Fruit fly (Drosophila melanogaster): Measurements from ENCODE around the gene CG14137.

Gene CG14137

dm6 chr3L:11557209-11557608 is 42.7 kb downstream of the CG14137 start (continued):
- TF ChIP-seq da (GFP tag; optimal IDR thresholded peaks at IDR 0.05) (no peak), Dll (GFP tag; IDR thresholded peaks at IDR 0.05; ENCODE audit: partially characterized antibody) (0 out of 4 replicates have a peak, but pooled peaks have one; percentile 21), CG17829 (tag; optimal IDR thresholded peaks at IDR 0.05) (peak; percentile 13), lov (optimal IDR thresholded peaks at IDR 0.05) (no peak), lov (GFP tag; IDR thresholded peaks at IDR 0.05) (0 out of 3 replicates have a peak, but pooled peaks have one; percentile 27), ci (GFP tag; IDR thresholded peaks at IDR 0.05) (0 out of 3 replicates have a peak, but pooled peaks have one; percentile 34), Trl (optimal IDR thresholded peaks at IDR 0.05) (peak; percentile 76 to 77), Trl (GFP tag; optimal IDR thresholded peaks at IDR 0.05) (no peak), insv (GFP tag; optimal IDR thresholded peaks at IDR 0.05) (peak in 1 of 2 experiments; percentile 48), Hr78 (GFP tag; optimal IDR thresholded peaks at IDR 0.05) (peak in 1 of 2 experiments; percentile 37), nom (GFP tag; optimal IDR thresholded peaks at IDR 0.05) (peak; percentile 93), CG1832 (GFP tag; optimal IDR thresholded peaks at IDR 0.05) (peak; percentile 77), sens (GFP tag) (peak; percentile 63), CG6175 (GFP tag; IDR thresholded peaks at IDR 0.05) (0 out of 3 replicates have a peak, but pooled peaks have one; percentile 4), CG3281 (GFP tag; optimal IDR thresholded peaks at IDR 0.05) (no peak), seq (GFP tag; IDR thresholded peaks at IDR 0.05) (peak; percentile 20; the same call in 1 of the 2 replicates), CG11504 (tag; optimal IDR thresholded peaks at IDR 0.05) (peak; percentile 37), CG13123 (GFP tag; optimal IDR thresholded peaks at IDR 0.05) (no peak), CG4424 (GFP tag; optimal IDR thresholded peaks at IDR 0.05) (no peak), CG10321 (GFP tag; IDR thresholded peaks at IDR 0.05) (0 out of 2 replicates have a peak, but pooled peaks have one; percentile 15)

dm6 chr3L:11556637-11557036 is 43.2 kb downstream of the CG14137 start:
- TF ChIP-seq chn (GFP tag; optimal IDR thresholded peaks at IDR 0.05) (no peak), bcd (GFP tag; optimal IDR thresholded peaks at IDR 0.05) (peak; percentile 32), Lim3 (GFP tag; IDR thresholded peaks at IDR 0.05) (no peak), ind (GFP tag; optimal IDR thresholded peaks at IDR 0.05) (peak; percentile 10), gro (GFP tag; optimal IDR thresholded peaks at IDR 0.05) (no peak), Adf1 (GFP tag; IDR thresholded peaks at IDR 0.05) (no peak), CG42726 (GFP tag; IDR thresholded peaks at IDR 0.05; ENCODE audit: partially characterized antibody) (no peak), dmrt99B (tag; optimal IDR thresholded peaks at IDR 0.05) (peak; percentile 37), salm (tag; optimal IDR thresholded peaks at IDR 0.05) (no peak), CTCF (GFP tag; optimal IDR thresholded peaks at IDR 0.05) (no peak), Drgx (GFP tag; IDR thresholded peaks at IDR 0.05) (no peak), CG1603 (tag; optimal IDR thresholded peaks at IDR 0.05) (no peak), Hmr (GFP tag; optimal IDR thresholded peaks at IDR 0.05) (peak; percentile 64), Meics (GFP tag; optimal IDR thresholded peaks at IDR 0.05) (peak; percentile 66), Oli (tag; optimal IDR thresholded peaks at IDR 0.05) (peak; percentile 27), CG15514 (GFP tag; optimal IDR thresholded peaks at IDR 0.05) (no peak), CG3407 (GFP tag; optimal IDR thresholded peaks at IDR 0.05) (no peak), Awh (GFP tag; IDR thresholded peaks at IDR 0.05) (no peak), inv (GFP tag; IDR thresholded peaks at IDR 0.05; ENCODE audit: partially characterized antibody) (no peak), sug (tag; optimal IDR thresholded peaks at IDR 0.05) (no peak), CG13287 (GFP tag; IDR thresholded peaks at IDR 0.05; ENCODE audit: partially characterized antibody) (no peak), psq (GFP tag; optimal IDR thresholded peaks at IDR 0.05) (no peak), HmgD (GFP tag; optimal IDR thresholded peaks at IDR 0.05) (no peak), CG1792 (GFP tag; optimal IDR thresholded peaks at IDR 0.05) (no peak), tio (GFP tag; optimal IDR thresholded peaks at IDR 0.05) (peak; percentile 34), unc-4 (GFP tag; IDR thresholded peaks at IDR 0.05; ENCODE audit: partially characterized antibody) (no peak), CG10147 (GFP tag; optimal IDR thresholded peaks at IDR 0.05) (peak; percentile 27), Ssrp (tag; optimal IDR thresholded peaks at IDR 0.05) (no peak), tna (GFP tag; IDR thresholded peaks at IDR 0.05; ENCODE audit: partially characterized antibody) (no peak), Dek (tag; optimal IDR thresholded peaks at IDR 0.05) (peak; percentile 51), gem (tag; optimal IDR thresholded peaks at IDR 0.05) (peak; percentile 67)

Data from whole organism, embryonic.